Fruit fly (Drosophila melanogaster) whole organism, embryonic: ENCODE data around the gene CG6870.

Experiments used
- Hey ChIP-seq: fragments of 200-800 bp; sonication (Bioruptor generic); optimal IDR thresholded peaks from 3 replicates; lab custom pipeline; 2018; ENCODE audit warnings: missing biosample characterization, mild to moderate bottlenecking, missing genetic modification characterization
- ato ChIP-seq: fragments of 200-800 bp; sonication (Bioruptor generic); IDR thresholded peaks from 2 replicates; pipeline ENCODE4 v1.3.6; 2022; ENCODE audit warnings: missing biosample characterization, missing genetic modification characterization; ENCODE audit not compliant: partially characterized antibody
- emc ChIP-seq: fragments of 200-800 bp; sonication (Bioruptor generic); optimal IDR thresholded peaks from 2 replicates; lab custom pipeline; 2016; ENCODE audit warnings: missing biosample characterization, missing genetic modification characterization
- sisA ChIP-seq: fragments of 200-800 bp; sonication (Bioruptor generic); IDR thresholded peaks from 2 replicates; pipeline ENCODE4 v1.3.6; 2022; ENCODE audit warnings: missing biosample characterization, missing genetic modification characterization

DNA sequence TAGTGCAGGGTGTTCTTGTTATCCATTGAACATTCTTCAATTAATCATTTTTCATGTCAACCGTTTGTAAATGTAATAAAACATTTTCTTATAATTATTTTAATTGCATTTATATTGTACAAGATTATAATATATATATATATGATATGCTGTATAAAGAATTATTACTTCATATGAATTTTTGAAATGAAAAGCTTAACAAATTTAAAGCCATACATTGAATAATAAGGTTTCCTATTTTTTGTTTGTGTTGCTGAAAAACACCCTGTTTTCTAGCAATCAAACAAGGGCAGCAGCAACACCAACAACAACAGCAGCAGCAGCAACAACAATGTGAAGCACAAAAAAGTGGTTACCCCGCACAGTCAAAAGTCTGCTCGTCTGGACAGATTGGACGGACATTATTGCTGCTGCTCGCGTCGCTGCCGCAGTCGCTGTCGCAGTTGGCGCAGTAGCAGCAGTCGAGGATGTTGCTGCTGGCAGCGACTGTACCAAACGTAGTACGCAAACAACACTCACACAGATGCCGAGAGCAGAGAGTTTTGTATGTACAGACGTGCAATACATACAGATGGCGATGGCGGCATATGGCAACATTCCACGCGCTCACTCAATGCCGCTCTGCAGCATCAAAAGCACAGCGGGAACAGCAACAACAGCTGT, 33.9 kb downstream of the CG6870 start:
- TF ChIP-seq Hey (tag; lab: Kevin White, UChicago): no peak
- no peak for TF ChIP-seq ato (GFP tag; lab: Robert Waterston, UW)
- no peak for TF ChIP-seq sisA (GFP tag; lab: Robert Waterston, UW)
- no peak for TF ChIP-seq emc (GFP tag; lab: Kevin White, UChicago)
